Fruit fly (Drosophila melanogaster) whole organism, embryonic: ENCODE data around the gene CG14853.
A peak's percentile ranks its signal among the peaks of the same experiment; 100 is the strongest.

Experiments
- BtbVII ChIP-seq: fragments of 200-800 bp; sonication (Bioruptor generic); optimal IDR thresholded peaks from 3 replicates; lab custom pipeline; 2017; ENCODE audit warnings: missing biosample characterization, mild to moderate bottlenecking, missing genetic modification characterization
- C15 ChIP-seq: fragments of 200-800 bp; sonication (Bioruptor generic); IDR thresholded peaks from 3 replicates; pipeline ENCODE4 v1.3.6; 2022; ENCODE audit warnings: missing biosample characterization, missing genetic modification characterization
- CG10267 ChIP-seq: fragments of 200-800 bp; sonication (Bioruptor generic); optimal IDR thresholded peaks from 2 replicates; lab custom pipeline; 2018; ENCODE audit warnings: missing biosample characterization, mild to moderate bottlenecking, missing genetic modification characterization, moderate library complexity
- CG10979 ChIP-seq: fragments of 200-800 bp; sonication (Bioruptor generic); optimal IDR thresholded peaks from 2 replicates; lab custom pipeline; 2018; ENCODE audit warnings: missing biosample characterization, mild to moderate bottlenecking, missing genetic modification characterization, moderate library complexity
- CG12104 ChIP-seq: fragments of 200-800 bp; sonication (Bioruptor generic); optimal IDR thresholded peaks from 3 replicates; lab custom pipeline; 2016; ENCODE audit warnings: missing biosample characterization, missing genetic modification characterization
- CG1233 ChIP-seq: fragments of 200-800 bp; sonication (Bioruptor generic); optimal IDR thresholded peaks from 4 replicates; lab custom pipeline; 2018; ENCODE audit warnings: missing biosample characterization, mild to moderate bottlenecking, missing genetic modification characterization
- CG12391 ChIP-seq: fragments of 200-800 bp; sonication (Bioruptor generic); optimal IDR thresholded peaks from 3 replicates; lab custom pipeline; 2018; ENCODE audit warnings: missing biosample characterization, mild to moderate bottlenecking, missing genetic modification characterization, moderate library complexity
- CG14860 ChIP-seq: fragments of 200-800 bp; sonication (Bioruptor generic); IDR thresholded peaks from 3 replicates; pipeline ENCODE4 v1.3.6; 2022; ENCODE audit warnings: missing biosample characterization, missing genetic modification characterization; ENCODE audit not compliant: partially characterized antibody
- CG16815 ChIP-seq: fragments of 200-800 bp; sonication (Bioruptor generic); optimal IDR thresholded peaks from 3 replicates; lab custom pipeline; 2017; ENCODE audit warnings: missing biosample characterization, mild to moderate bottlenecking, missing genetic modification characterization
- CG17568 ChIP-seq: fragments of 200-800 bp; sonication (Bioruptor generic); optimal IDR thresholded peaks from 2 replicates; lab custom pipeline; 2018; ENCODE audit warnings: missing biosample characterization, mild to moderate bottlenecking, missing genetic modification characterization, moderate library complexity
- CG18262 ChIP-seq: fragments of 200-800 bp; optimal IDR thresholded peaks from 3 replicates; lab custom pipeline; 2019; ENCODE audit warnings: missing biosample characterization, mild to moderate bottlenecking, missing genetic modification characterization, moderate library complexity
- CG2120 ChIP-seq: fragments of 200-800 bp; sonication (Bioruptor generic); optimal IDR thresholded peaks from 3 replicates; lab custom pipeline; 2016; ENCODE audit warnings: missing biosample characterization, missing genetic modification characterization
- CG32532 ChIP-seq: fragments of 200-800 bp; sonication (Bioruptor generic); IDR thresholded peaks from 2 replicates; pipeline ENCODE4 v1.3.6; 2022; ENCODE audit warnings: missing biosample characterization, missing genetic modification characterization
- CG34224 ChIP-seq: fragments of 200-800 bp; sonication (Bioruptor generic); IDR thresholded peaks from 3 replicates; pipeline ENCODE4 v1.3.6; 2022; ENCODE audit warnings: missing biosample characterization, missing genetic modification characterization; ENCODE audit not compliant: partially characterized antibody
- CG4360 ChIP-seq: fragments of 200-800 bp; sonication (Bioruptor generic); IDR thresholded peaks from 2 replicates; pipeline ENCODE4 v1.3.6; 2022; ENCODE audit warnings: missing biosample characterization, missing genetic modification characterization
- CG43689 ChIP-seq: fragments of 200-800 bp; sonication (Bioruptor generic); IDR thresholded peaks from 2 replicates; pipeline ENCODE4 v1.3.6; 2022; ENCODE audit warnings: missing biosample characterization, missing genetic modification characterization
- CG6765 ChIP-seq: fragments of 200-800 bp; sonication (Bioruptor generic); optimal IDR thresholded peaks from 3 replicates; lab custom pipeline; 2017; ENCODE audit warnings: missing biosample characterization, mild to moderate bottlenecking, missing genetic modification characterization
- CG6813 ChIP-seq: fragments of 200-800 bp; sonication (Bioruptor generic); optimal IDR thresholded peaks from 2 replicates; lab custom pipeline; 2017; ENCODE audit warnings: missing biosample characterization, missing genetic modification characterization, mild to moderate bottlenecking, moderate library complexity, missing genetic modification reagents
- CG7372 ChIP-seq: fragments of 200-800 bp; sonication (Bioruptor generic); IDR thresholded peaks from 2 replicates; pipeline ENCODE4 v1.3.6; 2022; ENCODE audit warnings: missing biosample characterization, missing genetic modification characterization
- CG9932 ChIP-seq: fragments of 200-800 bp; sonication (Bioruptor generic); IDR thresholded peaks from 2 replicates; pipeline ENCODE4 v1.3.6; 2022; ENCODE audit warnings: missing biosample characterization, missing genetic modification characterization
- Dip2 ChIP-seq: fragments of 200-800 bp; sonication (Bioruptor generic); IDR thresholded peaks from 2 replicates; pipeline ENCODE4 v1.3.6; 2022; ENCODE audit warnings: missing biosample characterization, missing genetic modification characterization
- Ets97D ChIP-seq: fragments of 200-800 bp; sonication (Bioruptor generic); optimal IDR thresholded peaks from 3 replicates; lab custom pipeline; 2016; ENCODE audit warnings: missing biosample characterization, missing genetic modification characterization
- HmgZ ChIP-seq: fragments of 200-800 bp; sonication (Bioruptor generic); optimal IDR thresholded peaks from 2 replicates; lab custom pipeline; 2018; ENCODE audit warnings: missing biosample characterization, mild to moderate bottlenecking, missing genetic modification characterization
- Kr ChIP-seq: fragments of 200-800 bp; sonication (Bioruptor generic); optimal IDR thresholded peaks from 2 replicates; lab custom pipeline; 2017; ENCODE audit warnings: missing biosample characterization, mild to moderate bottlenecking, missing genetic modification characterization
- Lhr ChIP-seq: fragments of 200-800 bp; sonication (Bioruptor generic); optimal IDR thresholded peaks from 3 replicates; lab custom pipeline; 2017; ENCODE audit warnings: mild to moderate bottlenecking, missing biosample characterization, missing genetic modification reagents, missing genetic modification characterization
- Med ChIP-seq: fragments of 200-800 bp; sonication (Bioruptor generic); peaks from one replicate; lab custom pipeline; 2016; ENCODE audit warnings: missing biosample characterization, missing genetic modification characterization, mild to moderate bottlenecking, inconsistent platforms, moderate library complexity
- Meics ChIP-seq: fragments of 200-800 bp; sonication (Bioruptor generic); optimal IDR thresholded peaks from 2 replicates; lab custom pipeline; 2017; ENCODE audit warnings: missing biosample characterization, mild to moderate bottlenecking, missing genetic modification characterization
- Ravus ChIP-seq: fragments of 200-800 bp; sonication (Bioruptor generic); IDR thresholded peaks from 2 replicates; pipeline ENCODE4 v1.3.6; 2022; ENCODE audit warnings: missing biosample characterization, missing genetic modification characterization
- TFAM ChIP-seq: fragments of 200-800 bp; sonication (Bioruptor generic); optimal IDR thresholded peaks from 2 replicates; lab custom pipeline; 2017; ENCODE audit warnings: missing biosample characterization, missing genetic modification characterization, inconsistent platforms
- Usf ChIP-seq: fragments of 200-800 bp; sonication (Bioruptor generic); optimal IDR thresholded peaks from 2 replicates; lab custom pipeline; 2017; ENCODE audit warnings: missing genotype, missing biosample characterization, missing genetic modification characterization
- az2 ChIP-seq: fragments of 200-800 bp; sonication (Bioruptor generic); optimal IDR thresholded peaks from 3 replicates; lab custom pipeline; 2016; ENCODE audit warnings: missing biosample characterization, missing genetic modification characterization
- br ChIP-seq: fragments of >200 bp; optimal IDR thresholded peaks from 2 replicates; lab custom pipeline; 2017
- cad ChIP-seq: fragments of >200 bp; optimal IDR thresholded peaks from 2 replicates; lab custom pipeline; 2017; ENCODE audit warnings: missing biosample characterization, missing genetic modification characterization
- chif ChIP-seq, 2 experiments: fragments of 200-800 bp; sonication (Bioruptor generic); optimal IDR thresholded peaks; 3 replicates each; lab custom pipeline; 2016; ENCODE audit warnings: missing biosample characterization in 2 of 2, missing genetic modification characterization in 2 of 2
- dan ChIP-seq: fragments of 200-800 bp; sonication (Bioruptor generic); IDR thresholded peaks from 2 replicates; pipeline ENCODE4 v1.3.6; 2022; ENCODE audit warnings: missing biosample characterization, missing genetic modification characterization
- dmrt11E ChIP-seq: fragments of 200-800 bp; sonication (Bioruptor generic); optimal IDR thresholded peaks from 3 replicates; lab custom pipeline; 2018; ENCODE audit warnings: missing biosample characterization, mild to moderate bottlenecking, missing genetic modification characterization, moderate library complexity
- esg ChIP-seq: fragments of 200-800 bp; sonication (Bioruptor generic); conservative IDR thresholded peaks from 2 replicates; pipeline ENCODE4 v1.3.6; 2022; ENCODE audit warnings: missing biosample characterization, missing genetic modification characterization
- gem ChIP-seq: fragments of 200-800 bp; sonication (Bioruptor generic); optimal IDR thresholded peaks from 2 replicates; lab custom pipeline; 2019; ENCODE audit warnings: missing biosample characterization, mild to moderate bottlenecking, missing genetic modification characterization, moderate library complexity
- gsb-n ChIP-seq: fragments of 200-800 bp; sonication (Bioruptor generic); optimal IDR thresholded peaks from 3 replicates; lab custom pipeline; 2018; ENCODE audit warnings: missing biosample characterization, mild to moderate bottlenecking, missing genetic modification characterization
- hkb ChIP-seq, 2 experiments: fragments of 200-800 bp in 1 of 2; fragments of >200 bp in 1 of 2; sonication (Bioruptor generic) in 1 of 2; IDR thresholded peaks in 1 of 2; optimal IDR thresholded peaks in 1 of 2; 2 replicates each; pipeline versions ENCODE4 v1.3.6 to Lab custom; 2017 to 2022; ENCODE audit warnings: missing biosample characterization in 1 of 2, missing genetic modification characterization in 1 of 2
- ind ChIP-seq: fragments of 200-800 bp; sonication (Bioruptor generic); optimal IDR thresholded peaks from 3 replicates; lab custom pipeline; 2016; ENCODE audit warnings: missing biosample characterization, missing genetic modification characterization
- lab ChIP-seq: fragments of 200-800 bp; sonication (Bioruptor generic); optimal IDR thresholded peaks from 3 replicates; lab custom pipeline; 2017; ENCODE audit warnings: missing biosample characterization, missing genetic modification characterization, mild to moderate bottlenecking, moderate library complexity, missing genetic modification reagents
- lilli ChIP-seq: fragments of 200-800 bp; sonication (Bioruptor generic); optimal IDR thresholded peaks from 3 replicates; lab custom pipeline; 2016; ENCODE audit warnings: missing biosample characterization, missing genetic modification characterization
- org-1 ChIP-seq: fragments of 200-800 bp; sonication (Bioruptor generic); optimal IDR thresholded peaks from 2 replicates; lab custom pipeline; 2017; ENCODE audit warnings: missing biosample characterization, missing genetic modification characterization
- slbo ChIP-seq: fragments of 200-800 bp; sonication (Bioruptor generic); IDR thresholded peaks from 2 replicates; pipeline ENCODE4 v1.3.6; 2022; ENCODE audit warnings: missing biosample characterization, missing genetic modification characterization
- sna ChIP-seq: fragments of 200-800 bp; sonication (Bioruptor generic); IDR thresholded peaks from 2 replicates; pipeline ENCODE4 v1.3.6; 2022; ENCODE audit warnings: missing biosample characterization, missing genetic modification characterization; ENCODE audit not compliant: partially characterized antibody
- tap ChIP-seq: fragments of 200-800 bp; optimal IDR thresholded peaks from 3 replicates; lab custom pipeline; 2019; ENCODE audit warnings: missing biosample characterization, mild to moderate bottlenecking, missing genetic modification characterization, moderate library complexity
- tup ChIP-seq: fragments of 200-800 bp; sonication (Bioruptor generic); optimal IDR thresholded peaks from 2 replicates; lab custom pipeline; 2016; ENCODE audit warnings: missing biosample characterization, mild to moderate bottlenecking, missing genetic modification characterization, moderate library complexity
- vvl ChIP-seq: fragments of 200-800 bp; sonication (Bioruptor generic); IDR thresholded peaks from 2 replicates; pipeline ENCODE4 v1.3.6; 2022; ENCODE audit warnings: missing biosample characterization, missing genetic modification characterization

The CG14853 gene

DNA sequence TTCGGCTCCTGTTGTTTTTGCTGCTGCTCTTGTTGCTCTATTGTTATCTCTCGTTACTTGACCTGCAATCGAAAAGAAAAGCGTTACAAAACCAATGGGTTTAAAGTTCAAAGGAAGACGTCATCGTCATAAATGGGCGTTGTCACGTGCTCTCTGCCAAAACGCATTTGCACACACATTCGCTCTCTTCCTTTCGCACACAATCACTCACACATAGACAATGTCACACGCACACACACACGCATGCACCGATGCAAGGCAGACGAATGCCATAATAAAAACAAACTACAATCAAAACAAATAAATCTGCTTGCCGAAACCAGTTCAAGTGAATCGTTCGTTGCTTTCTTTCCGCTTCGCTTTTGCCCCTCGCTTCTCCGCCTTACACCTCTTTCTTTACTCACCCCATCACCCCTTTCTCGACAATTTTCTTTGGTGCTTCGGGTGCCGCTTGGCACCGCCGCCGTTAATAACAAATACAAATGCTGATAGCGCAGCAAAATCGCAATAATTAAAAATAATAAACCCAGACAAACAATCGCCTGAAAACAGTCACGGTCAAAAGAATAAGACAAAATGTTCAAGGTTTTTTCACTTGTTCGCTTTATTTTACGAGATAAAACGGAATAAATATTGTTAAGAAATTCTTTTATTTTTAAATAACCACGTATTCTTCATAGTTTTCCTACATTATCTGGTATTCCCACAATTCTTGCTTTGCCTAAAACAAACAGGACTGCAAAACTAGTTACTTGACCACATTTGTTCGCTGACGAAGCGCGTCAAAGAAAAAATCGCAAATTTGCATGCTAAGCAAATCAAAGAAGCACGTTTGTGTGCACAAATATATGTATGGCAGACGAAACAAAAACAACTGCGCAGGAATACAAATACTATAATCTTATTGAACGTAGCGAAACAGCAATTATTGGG lies 40.1 kb downstream of the CG14853 start (continued):
- TF ChIP-seq CG43689 (no peak), lab (GFP tag; lab: Kevin White, UChicago) (no peak), CG1233 (GFP tag; lab: Kevin White, UChicago) (no peak), CG10979 (tag; lab: Kevin White, UChicago) (peak; percentile 19), lilli (peak; percentile 49), Meics (no peak), C15 (GFP tag; lab: Robert Waterston, UW) (no peak), Ets97D (GFP tag; lab: Kevin White, UChicago) (no peak), CG9932 (GFP tag; lab: Robert Waterston, UW) (no peak), CG16815 (GFP tag; lab: Kevin White, UChicago) (peak; percentile 5), CG7372 (GFP tag; lab: Robert Waterston, UW) (no peak), CG12391 (tag; lab: Kevin White, UChicago) (no peak), tap (tag; lab: Kevin White, UChicago) (no peak), vvl (GFP tag; lab: Robert Waterston, UW) (no peak), sna (no peak), dan (GFP tag; lab: Robert Waterston, UW) (no peak), BtbVII (GFP tag; lab: Kevin White, UChicago) (peak; percentile 36), chif (GFP tag; optimal IDR thresholded peaks at IDR 0.05; lab: Kevin White, UChicago) (peak; percentile 8 to 27), gem (peak; percentile 21), CG14860 (GFP tag; lab: Robert Waterston, UW) (no peak), hkb (optimal IDR thresholded peaks at IDR 0.05; lab: Kevin White, UChicago) (no peak), hkb (GFP tag; IDR thresholded peaks at IDR 0.05; lab: Robert Waterston, UW) (no peak), az2 (GFP tag; lab: Kevin White, UChicago) (no peak), esg (GFP tag; lab: Robert Waterston, UW) (no peak), tup (no peak), Usf (GFP tag; lab: Kevin White, UChicago) (peak; percentile 6), ind (no peak), CG18262 (tag; lab: Kevin White, UChicago) (peak; percentile 43), Dip2 (GFP tag; lab: Robert Waterston, UW) (no peak), TFAM (GFP tag; lab: Kevin White, UChicago) (no peak), slbo (GFP tag; lab: Robert Waterston, UW) (peak; percentile 22; the same call in 1 of the 2 replicates), CG2120 (peak; percentile 51), CG34224 (GFP tag; lab: Robert Waterston, UW) (no peak), org-1 (GFP tag; lab: Kevin White, UChicago) (no peak), CG10267 (tag; lab: Kevin White, UChicago) (peak; percentile 4), Ravus (GFP tag; lab: Robert Waterston, UW) (no peak), CG32532 (GFP tag; lab: Robert Waterston, UW) (no peak), Med (GFP tag; lab: Kevin White, UChicago) (peak; percentile 62), CG17568 (no peak), CG4360 (GFP tag; lab: Robert Waterston, UW) (0 out of 2 replicates have a peak, but pooled peaks have one; percentile 34), CG12104 (GFP tag; lab: Kevin White, UChicago) (peak; percentile 50), CG6765 (GFP tag; lab: Kevin White, UChicago) (peak; percentile 38), br (lab: Kevin White, UChicago) (no peak), dmrt11E (tag; lab: Kevin White, UChicago) (peak; percentile 11), gsb-n (tag; lab: Kevin White, UChicago) (no peak), cad (GFP tag; lab: Kevin White, UChicago) (no peak), CG6813 (GFP tag; lab: Kevin White, UChicago) (no peak), Lhr (no peak), Kr (GFP tag; lab: Kevin White, UChicago) (peak; percentile 37), HmgZ (tag; lab: Kevin White, UChicago) (no peak)
